Worm (Caenorhabditis elegans): Measurements from ENCODE around the gene F13B6.3.

ce11 chrIV:7465857-7466256 is at the start of gene F13B6.3:
- TF ChIP-seq ztf-29 (GFP tag; IDR thresholded peaks at IDR 0.05) (no peak), klf-2 (GFP tag; conservative IDR thresholded peaks at IDR 0.05) (no peak), flt-1 (GFP tag; IDR thresholded peaks at IDR 0.05) (no peak), cog-1 (tag; optimal IDR thresholded peaks at IDR 0.05) (no peak), ztf-23 (GFP tag; IDR thresholded peaks at IDR 0.05) (no peak), med-1 (GFP tag; optimal IDR thresholded peaks at IDR 0.05; ENCODE audit: insufficient read depth) (no peak), ref-1 (GFP tag; conservative IDR thresholded peaks at IDR 0.05) (no peak), T22C8.4 (GFP tag; IDR thresholded peaks at IDR 0.05) (no peak)

Data from whole organism, midembryonic.